Worm (Caenorhabditis elegans): ENCODE measurements around the gene tgn-38.

Gene tgn-38

ce11 chrIV:12031003-12031402, 2.0 kb upstream of the tgn-38 start, which contains the start of the genes T12G3.6 and mrpl-51:
TSS of gene T12G3.6 (minus strand) at chrIV:12031271.
TSS of gene mrpl-51 (plus strand) at chrIV:12031324.
- TF ChIP-seq xnd-1 (tag; optimal IDR thresholded peaks at IDR 0.05) (peak; percentile 45), dpl-1 (GFP tag; optimal IDR thresholded peaks at IDR 0.05) (no peak), efl-1 (GFP tag; optimal IDR thresholded peaks at IDR 0.05) (peak; percentile 73), die-1 (tag; optimal IDR thresholded peaks at IDR 0.05) (no peak), madf-8 (GFP tag; conservative IDR thresholded peaks at IDR 0.05) (peak; percentile 36), lin-54 (GFP tag; optimal IDR thresholded peaks at IDR 0.05) (peak; percentile 21), madf-6 (GFP tag; IDR thresholded peaks at IDR 0.05) (peak; percentile 78), D2030.7 (GFP tag; IDR thresholded peaks at IDR 0.05) (peak; percentile 22; the same call in 1 of the 2 replicates), akir-1 (GFP tag; optimal IDR thresholded peaks at IDR 0.05) (no peak)

DNA sequence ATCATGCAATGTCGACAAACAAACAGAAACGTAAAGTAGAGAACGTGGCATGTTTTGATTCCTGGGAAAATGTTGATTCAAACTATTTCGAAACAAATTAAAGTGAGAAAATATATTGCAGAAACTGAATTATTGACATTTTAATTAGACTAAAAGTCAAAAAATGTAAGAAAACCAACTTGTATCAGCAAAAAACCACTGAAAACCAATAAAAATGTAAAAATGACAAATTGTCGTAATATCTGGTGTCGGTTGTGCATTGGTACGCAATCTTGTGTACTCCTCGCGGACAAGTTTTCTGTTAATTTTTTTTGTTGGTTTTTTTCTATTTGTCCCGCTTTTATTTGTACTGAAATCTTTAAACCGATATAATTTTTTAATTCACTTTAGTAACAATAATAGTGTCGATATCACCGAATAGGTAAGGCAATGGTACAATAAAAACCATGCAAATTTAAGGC, 778 bp upstream of the tgn-38 start, which contains the start of gene T12G3.11:
T12G3.11 (minus strand) TSS at position 51 of the 461 bp plus-strand sequence.
- TF ChIP-seq dox-1 (GFP tag; IDR thresholded peaks at IDR 0.05) = no peak
- no peak for TF ChIP-seq ekl-4 (GFP tag; IDR thresholded peaks at IDR 0.05)
- TF ChIP-seq F23B12.7 (tag; optimal IDR thresholded peaks at IDR 0.05; ENCODE audit: insufficient read depth) = peak; percentile 46
- no peak for TF ChIP-seq cebp-1 (GFP tag; IDR thresholded peaks at IDR 0.05)
- TF ChIP-seq cebp-1 (tag; optimal IDR thresholded peaks at IDR 0.05) = peak; percentile 7
- TF ChIP-seq T07F8.4 (tag; optimal IDR thresholded peaks at IDR 0.05) = no peak
- no peak for TF ChIP-seq snpc-4 (GFP tag; optimal IDR thresholded peaks at IDR 0.05)
- no peak for TF ChIP-seq snpc-4 (tag; optimal IDR thresholded peaks at IDR 0.05)
- no peak for TF ChIP-seq Y53F4B.3 (GFP tag; IDR thresholded peaks at IDR 0.05)
- TF ChIP-seq nhr-80 (tag; optimal IDR thresholded peaks at IDR 0.05) = no peak
- TF ChIP-seq B0336.3 (GFP tag; IDR thresholded peaks at IDR 0.05) = peak; percentile 29; the same call in 1 of the 2 replicates
- no peak for TF ChIP-seq snpc-1.3 (tag; optimal IDR thresholded peaks at IDR 0.05; ENCODE audit: insufficient read depth)
- peak in 1 of 3 experiments; percentile 32 for TF ChIP-seq lin-35 (GFP tag; optimal IDR thresholded peaks at IDR 0.05)
- no peak for TF ChIP-seq egrh-3 (GFP tag; IDR thresholded peaks at IDR 0.05)
- TF ChIP-seq mcd-1 (GFP tag; IDR thresholded peaks at IDR 0.05) = 0 out of 2 replicates have a peak, but pooled peaks have one; percentile 8
- TF ChIP-seq akir-1 (GFP tag; optimal IDR thresholded peaks at IDR 0.05) = no peak
- 0 out of 2 replicates have a peak, but pooled peaks have one; percentile 57 for TF ChIP-seq madf-6 (GFP tag; IDR thresholded peaks at IDR 0.05)
- no peak for TF ChIP-seq attf-6 (GFP tag; IDR thresholded peaks at IDR 0.05)
- TF ChIP-seq lsl-1 (GFP tag; optimal IDR thresholded peaks at IDR 0.05) = peak; percentile 26
- TF ChIP-seq dpl-1 (GFP tag; optimal IDR thresholded peaks at IDR 0.05) = peak; percentile 27
- no peak for TF ChIP-seq F39B2.1 (GFP tag; IDR thresholded peaks at IDR 0.05)
- TF ChIP-seq snpc-1.1 (tag; optimal IDR thresholded peaks at IDR 0.05; ENCODE audit: insufficient read depth) = no peak
- TF ChIP-seq ama-1 (optimal IDR thresholded peaks at IDR 0.05) = no peak
- no peak for TF ChIP-seq ama-1 (GFP tag; optimal IDR thresholded peaks at IDR 0.05)
- TF ChIP-seq tlf-1 (GFP tag; optimal IDR thresholded peaks at IDR 0.05) = no peak
- no peak for TF ChIP-seq mxl-1 (tag; optimal IDR thresholded peaks at IDR 0.05)
- 0 out of 2 replicates have a peak, but pooled peaks have one; percentile 61 for TF ChIP-seq madf-3 (GFP tag; IDR thresholded peaks at IDR 0.05)
- TF ChIP-seq Y95B8A.8 (GFP tag; IDR thresholded peaks at IDR 0.05) = no peak
- peak; percentile 38 for TF ChIP-seq lin-54 (GFP tag; optimal IDR thresholded peaks at IDR 0.05)
- TF ChIP-seq somi-1 (GFP tag; optimal IDR thresholded peaks at IDR 0.05) = no peak
- no peak for TF ChIP-seq ceh-27 (GFP tag; optimal IDR thresholded peaks at IDR 0.05)
- peak; percentile 28 for TF ChIP-seq efl-1 (GFP tag; optimal IDR thresholded peaks at IDR 0.05)
- TF ChIP-seq rcor-1 (GFP tag; IDR thresholded peaks at IDR 0.05) = no peak
- TF ChIP-seq F55B11.4 (tag; optimal IDR thresholded peaks at IDR 0.05; ENCODE audit: borderline replicate concordance, insufficient read depth) = no peak
